Worm (Caenorhabditis elegans): ENCODE data around the gene C32C4.16.

DNA sequence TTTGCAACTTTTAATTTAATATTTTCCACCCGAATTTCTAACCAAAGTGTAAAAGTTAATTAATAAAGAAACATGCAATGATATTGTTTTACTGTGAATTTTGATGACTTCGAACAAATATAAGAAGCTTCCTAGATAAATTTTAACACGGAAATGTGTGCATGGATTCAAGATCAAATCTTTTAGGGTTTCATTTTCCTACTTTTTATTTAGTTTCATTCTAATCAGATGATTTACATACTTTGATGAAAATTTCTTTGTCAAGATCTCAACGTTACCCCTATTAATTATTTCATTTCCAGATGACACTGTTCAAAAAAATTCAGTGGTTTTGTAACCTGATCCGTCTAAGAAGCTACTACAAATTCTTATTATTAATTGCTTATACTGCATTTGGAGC lies 19.9 kb downstream of the C32C4.16 start, which contains the start of gene twk-12:
- TF ChIP-seq nhr-12 (tag; optimal IDR thresholded peaks at IDR 0.05) (no peak), lin-39 (tag; optimal IDR thresholded peaks at IDR 0.05) (no peak), R02D3.7 (tag; optimal IDR thresholded peaks at IDR 0.05) (no peak)

Data from whole organism, L3 larva.